ENCODE assay signal across 3 fruit fly cellular contexts in the genomic region with DNA sequence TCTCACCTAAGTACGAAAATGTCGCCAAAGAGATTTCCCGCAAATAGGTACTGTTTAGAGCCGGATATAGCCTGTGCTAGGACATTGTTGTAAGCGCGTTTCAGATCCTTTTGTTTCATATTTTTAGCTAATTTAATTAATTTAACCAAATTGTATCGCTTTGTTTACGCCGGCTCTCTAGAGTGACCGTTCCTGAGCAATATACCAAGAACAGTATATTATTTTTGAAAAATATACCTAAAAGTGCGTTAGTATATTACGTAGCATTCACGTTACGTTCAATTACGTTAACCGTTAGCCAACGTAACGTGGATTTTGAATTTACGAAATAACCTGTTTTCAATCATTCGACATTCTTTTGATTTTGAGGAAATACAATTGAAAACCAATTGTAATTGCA.
TF ChIP-seq lines count a peak whose summit lies in the region.

Gene thoc6, minus strand, starts transcription at position 204 of the 400 bp plus-strand sequence.

- TF ChIP-seq CTCF in whole organism, embryonic (GFP tag; optimal IDR thresholded peaks at IDR 0.05; lab: Kevin White, UChicago): no peak

TF ChIP-seq in whole organism, adult, 20 proteins besides CTCF, POLR2A, EP300 and RAD21:
- no peak for TF ChIP-seq CG33017 (tag; optimal IDR thresholded peaks at IDR 0.05; lab: Kevin White, UChicago)
- peak; percentile 62 for TF ChIP-seq kay (GFP tag; lab: Kevin White, UChicago; ENCODE audit: borderline replicate concordance)
- no peak for TF ChIP-seq cnc (optimal IDR thresholded peaks at IDR 0.05; lab: Kevin White, UChicago)
- no peak for TF ChIP-seq CG5204 (GFP tag; optimal IDR thresholded peaks at IDR 0.05; lab: Kevin White, UChicago)
- TF ChIP-seq bab1 (GFP tag; optimal IDR thresholded peaks at IDR 0.05; lab: Kevin White, UChicago): peak; percentile 49
- no peak for TF ChIP-seq CG7101 (tag; optimal IDR thresholded peaks at IDR 0.05; lab: Kevin White, UChicago)
- TF ChIP-seq CG7045 (GFP tag; optimal IDR thresholded peaks at IDR 0.05; lab: Kevin White, UChicago): no peak
- TF ChIP-seq tj (GFP tag; optimal IDR thresholded peaks at IDR 0.05; lab: Kevin White, UChicago): no peak
- no peak for TF ChIP-seq CG1620 (GFP tag; optimal IDR thresholded peaks at IDR 0.05; lab: Kevin White, UChicago)
- TF ChIP-seq Clk (GFP tag; optimal IDR thresholded peaks at IDR 0.05; lab: Kevin White, UChicago): no peak
- no peak for TF ChIP-seq ovo (GFP tag; optimal IDR thresholded peaks at IDR 0.05; lab: Kevin White, UChicago)
- no peak for TF ChIP-seq cic (GFP tag; optimal IDR thresholded peaks at IDR 0.05; lab: Kevin White, UChicago)

TF ChIP-seq in whole organism, embryonic, 481 proteins besides CTCF, POLR2A, EP300 and RAD21 (continues in another document):
- TF ChIP-seq Lhr (GFP tag; optimal IDR thresholded peaks at IDR 0.05; lab: Kevin White, UChicago) (peak; percentile 16), CG7987 (GFP tag; optimal IDR thresholded peaks at IDR 0.05; lab: Kevin White, UChicago) (no peak), bigmax (GFP tag; optimal IDR thresholded peaks at IDR 0.05; lab: Kevin White, UChicago) (peak; percentile 38), BEAF-32 (GFP tag; optimal IDR thresholded peaks at IDR 0.05; lab: Kevin White, UChicago) (peak; percentile 21), CHES-1-like (GFP tag; optimal IDR thresholded peaks at IDR 0.05; lab: Kevin White, UChicago) (no peak), CG4360 (GFP tag; IDR thresholded peaks at IDR 0.05; lab: Robert Waterston, UW) (no peak), Dp (GFP tag; optimal IDR thresholded peaks at IDR 0.05; lab: Kevin White, UChicago) (peak; percentile 54), stwl (tag; optimal IDR thresholded peaks at IDR 0.05; lab: Kevin White, UChicago) (peak; percentile 69), Side (GFP tag; optimal IDR thresholded peaks at IDR 0.05; lab: Kevin White, UChicago) (no peak), sd (tag; optimal IDR thresholded peaks at IDR 0.05; lab: Kevin White, UChicago) (no peak), CG8924 (tag; optimal IDR thresholded peaks at IDR 0.05; lab: Kevin White, UChicago) (no peak), al (GFP tag; IDR thresholded peaks at IDR 0.05; lab: Robert Waterston, UW) (no peak), CG6765 (GFP tag; optimal IDR thresholded peaks at IDR 0.05; lab: Kevin White, UChicago) (no peak), CG2889 (GFP tag; IDR thresholded peaks at IDR 0.05; lab: Robert Waterston, UW) (no peak), CG12744 (GFP tag; optimal IDR thresholded peaks at IDR 0.05; lab: Kevin White, UChicago) (no peak), CG13775 (GFP tag; optimal IDR thresholded peaks at IDR 0.05; lab: Kevin White, UChicago) (no peak), CG34422 (GFP tag; IDR thresholded peaks at IDR 0.05; lab: Robert Waterston, UW) (peak; percentile 19; the same call in 1 of the 3 replicates), ftz-f1 (GFP tag; optimal IDR thresholded peaks at IDR 0.05; lab: Kevin White, UChicago) (no peak), Atf6 (GFP tag; IDR thresholded peaks at IDR 0.05; lab: Robert Waterston, UW) (no peak), Ets65A (GFP tag; lab: Kevin White, UChicago) (peak; percentile 44), CG4617 (GFP tag; optimal IDR thresholded peaks at IDR 0.05; lab: Kevin White, UChicago; ENCODE audit: borderline replicate concordance) (peak; percentile 7), Chrac-16 (GFP tag; optimal IDR thresholded peaks at IDR 0.05; lab: Kevin White, UChicago) (no peak), ken (GFP tag; IDR thresholded peaks at IDR 0.05; lab: Robert Waterston, UW) (no peak), Oli (tag; optimal IDR thresholded peaks at IDR 0.05; lab: Kevin White, UChicago) (no peak), CG13287 (GFP tag; IDR thresholded peaks at IDR 0.05; lab: Robert Waterston, UW; ENCODE audit: partially characterized antibody) (peak; percentile 30; the same call in 1 of the 2 replicates), MBD-R2 (GFP tag; IDR thresholded peaks at IDR 0.05; lab: Robert Waterston, UW) (peak; percentile 77), CG2875 (GFP tag; optimal IDR thresholded peaks at IDR 0.05; lab: Kevin White, UChicago) (no peak), NfI (GFP tag; optimal IDR thresholded peaks at IDR 0.05; lab: Kevin White, UChicago) (no peak), Atf-2 (GFP tag; optimal IDR thresholded peaks at IDR 0.05; lab: Kevin White, UChicago) (no peak), Ets97D (GFP tag; optimal IDR thresholded peaks at IDR 0.05; lab: Kevin White, UChicago) (peak; percentile 7), CG9437 (GFP tag; optimal IDR thresholded peaks at IDR 0.05; lab: Kevin White, UChicago) (peak; percentile 99), Vsx1 (GFP tag; optimal IDR thresholded peaks at IDR 0.05; lab: Kevin White, UChicago) (peak; percentile 9), CG1024 (GFP tag; IDR thresholded peaks at IDR 0.05; lab: Robert Waterston, UW) (no peak), gfzf (GFP tag; optimal IDR thresholded peaks at IDR 0.05; lab: Kevin White, UChicago) (peak; percentile 75), E2f2 (GFP tag; IDR thresholded peaks at IDR 0.05; lab: Robert Waterston, UW) (0 out of 2 replicates have a peak, but pooled peaks have one; percentile 38), CG9797 (GFP tag; optimal IDR thresholded peaks at IDR 0.05; lab: Kevin White, UChicago) (peak; percentile 56), pzg (GFP tag; optimal IDR thresholded peaks at IDR 0.05; lab: Kevin White, UChicago) (peak; percentile 58), abd-A (tag; optimal IDR thresholded peaks at IDR 0.05; lab: Kevin White, UChicago) (no peak)

TF ChIP-seq in whole organism, wandering third instar larva, 38 proteins besides CTCF, POLR2A, EP300 and RAD21:
- TF ChIP-seq CrebA (GFP tag; optimal IDR thresholded peaks at IDR 0.05; lab: Kevin White, UChicago; ENCODE audit: borderline replicate concordance): peak; percentile 42
- no peak for TF ChIP-seq Dfd (GFP tag; optimal IDR thresholded peaks at IDR 0.05; lab: Kevin White, UChicago)
TF ChIP-seq in whole organism, wandering third instar larva: peak in this region for 1.
